Fruit fly (Drosophila melanogaster): Measurements from ENCODE around the gene hh.

hh gene

DNA sequence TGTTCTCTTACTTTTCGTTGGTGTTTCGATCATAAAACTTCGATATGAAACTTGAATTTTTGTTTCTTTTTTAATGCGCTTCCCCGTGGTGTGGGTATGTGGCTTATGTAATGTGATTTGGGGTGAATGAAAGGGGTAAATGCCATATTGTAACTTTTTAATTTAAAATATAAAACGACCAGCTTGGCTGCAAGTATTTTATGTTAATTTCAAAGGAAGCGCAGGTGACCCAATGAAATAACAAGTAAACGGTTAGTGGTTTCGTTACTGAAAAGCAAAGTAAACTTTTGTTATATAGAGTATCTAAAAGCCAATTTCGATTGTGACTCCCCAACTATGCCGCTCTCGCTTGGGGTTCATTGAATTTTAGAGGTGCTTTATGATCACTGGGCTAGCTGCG lies 2.9 kb upstream of the hh start:
- TF ChIP-seq ey (GFP tag; optimal IDR thresholded peaks at IDR 0.05) (peak; percentile 13), OdsH (GFP tag; optimal IDR thresholded peaks at IDR 0.05) (peak; percentile 15), sv (GFP tag; optimal IDR thresholded peaks at IDR 0.05) (no peak), Hr78 (GFP tag; optimal IDR thresholded peaks at IDR 0.05) (no peak), lola (GFP tag; optimal IDR thresholded peaks at IDR 0.05) (no peak), Mio (GFP tag; optimal IDR thresholded peaks at IDR 0.05) (no peak), h (GFP tag; optimal IDR thresholded peaks at IDR 0.05) (peak; percentile 48), rgr (GFP tag; optimal IDR thresholded peaks at IDR 0.05) (peak; percentile 34), brk (GFP tag; optimal IDR thresholded peaks at IDR 0.05) (no peak), Vsx2 (GFP tag; optimal IDR thresholded peaks at IDR 0.05; ENCODE audit: partially characterized antibody) (no peak), fru (GFP tag; optimal IDR thresholded peaks at IDR 0.05) (peak; percentile 35), Abd-B (GFP tag; optimal IDR thresholded peaks at IDR 0.05) (no peak), psq (GFP tag; optimal IDR thresholded peaks at IDR 0.05) (peak; percentile 26), woc (GFP tag; optimal IDR thresholded peaks at IDR 0.05) (peak; percentile 30), Sp1 (GFP tag; optimal IDR thresholded peaks at IDR 0.05) (peak; percentile 14), foxo (GFP tag; optimal IDR thresholded peaks at IDR 0.05) (no peak), HLH106 (tag; optimal IDR thresholded peaks at IDR 0.05) (peak; percentile 37), N (GFP tag; optimal IDR thresholded peaks at IDR 0.05) (no peak)

DNA sequence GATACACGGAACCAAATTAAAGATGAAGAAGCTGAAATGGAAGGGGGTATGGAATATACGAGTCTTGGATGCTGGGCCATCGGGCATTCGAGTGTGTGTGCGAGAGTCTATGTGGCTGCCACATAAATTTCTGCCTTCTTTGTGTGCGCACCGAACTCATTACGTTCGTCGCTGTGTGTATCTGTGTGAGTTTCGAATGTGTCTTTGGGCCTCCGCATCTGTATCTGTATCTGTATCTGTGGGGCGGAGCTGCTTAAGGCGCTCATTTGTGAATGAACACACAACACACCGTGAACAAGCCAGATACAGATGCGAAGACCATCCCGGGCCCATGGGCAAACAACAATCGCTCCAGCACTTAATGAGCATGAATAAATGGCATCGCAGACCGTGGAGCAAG lies 1.7 kb upstream of the hh start:
- TF ChIP-seq Vsx2 (GFP tag; optimal IDR thresholded peaks at IDR 0.05; ENCODE audit: partially characterized antibody) (no peak), lola (GFP tag; optimal IDR thresholded peaks at IDR 0.05) (no peak), dsf (GFP tag; optimal IDR thresholded peaks at IDR 0.05; ENCODE audit: borderline replicate concordance) (no peak), N (GFP tag; optimal IDR thresholded peaks at IDR 0.05) (no peak), woc (GFP tag; optimal IDR thresholded peaks at IDR 0.05) (no peak), h (GFP tag; optimal IDR thresholded peaks at IDR 0.05) (no peak), Dfd (GFP tag; optimal IDR thresholded peaks at IDR 0.05) (no peak), jim (GFP tag; optimal IDR thresholded peaks at IDR 0.05) (no peak), dl (GFP tag; optimal IDR thresholded peaks at IDR 0.05; ENCODE audit: insufficient read depth in 1 of 2, partially characterized antibody in 2 of 2) (no peak), Hr78 (GFP tag; optimal IDR thresholded peaks at IDR 0.05) (no peak), Dif (GFP tag; optimal IDR thresholded peaks at IDR 0.05; ENCODE audit: partially characterized antibody) (no peak), Hr83 (GFP tag; optimal IDR thresholded peaks at IDR 0.05; ENCODE audit: poor library complexity, severe bottlenecking) (no peak), Rel (GFP tag; optimal IDR thresholded peaks at IDR 0.05) (no peak), Rel (tag; optimal IDR thresholded peaks at IDR 0.05) (no peak), sage (GFP tag; optimal IDR thresholded peaks at IDR 0.05) (no peak)

DNA sequence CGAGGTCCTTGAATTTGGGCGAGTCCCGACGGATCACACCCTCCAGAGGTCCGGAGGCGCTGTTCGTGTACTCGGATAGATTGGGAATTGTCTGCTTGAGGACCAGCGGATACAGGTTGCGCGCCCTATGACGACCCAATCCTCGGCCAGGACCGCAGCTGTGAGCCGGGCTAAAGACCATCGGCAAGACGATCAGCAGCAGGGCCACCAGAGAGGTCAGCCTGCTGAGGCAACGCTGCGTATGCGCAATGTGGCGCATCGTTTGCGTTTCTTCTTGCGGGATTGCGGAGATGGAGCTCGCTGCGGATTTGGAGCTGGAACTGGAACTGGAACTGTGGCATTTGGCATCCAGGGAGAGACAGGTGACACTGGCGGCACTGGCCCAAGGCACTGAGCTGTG lies 593 bp downstream of the hh start:
- TF ChIP-seq pan (optimal IDR thresholded peaks at IDR 0.05), result no peak
- TF ChIP-seq N (GFP tag; optimal IDR thresholded peaks at IDR 0.05), result no peak
- TF ChIP-seq GATAd (GFP tag; optimal IDR thresholded peaks at IDR 0.05), result no peak
- no peak for TF ChIP-seq Jra (GFP tag; optimal IDR thresholded peaks at IDR 0.05)

DNA sequence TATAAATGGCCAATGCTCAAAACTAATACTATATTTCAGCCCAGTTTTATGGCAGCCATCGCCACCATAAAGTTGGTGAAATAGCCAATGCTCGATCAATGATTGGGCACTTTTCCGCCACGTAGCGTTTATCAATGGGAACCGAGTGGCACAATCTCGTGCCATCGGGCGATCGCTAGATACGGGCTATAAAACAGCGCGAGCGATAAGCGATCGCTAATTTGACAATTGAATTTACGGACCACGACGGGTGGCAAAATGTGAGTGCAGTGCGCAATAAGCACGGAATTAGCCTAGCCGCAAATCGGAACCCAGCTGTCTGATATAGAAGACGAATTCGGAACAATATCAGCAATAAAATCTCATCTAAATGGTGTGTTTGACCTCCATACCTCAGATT lies 1.4 kb downstream of the hh start:
- TF ChIP-seq tai (GFP tag; optimal IDR thresholded peaks at IDR 0.05) (no peak), foxo (GFP tag; optimal IDR thresholded peaks at IDR 0.05) (no peak), dmrt93B (GFP tag; optimal IDR thresholded peaks at IDR 0.05) (no peak), usp (GFP tag; optimal IDR thresholded peaks at IDR 0.05) (no peak), HLH106 (tag; optimal IDR thresholded peaks at IDR 0.05) (no peak), Jra (GFP tag; optimal IDR thresholded peaks at IDR 0.05) (no peak), pan (optimal IDR thresholded peaks at IDR 0.05) (no peak), rgr (GFP tag; optimal IDR thresholded peaks at IDR 0.05) (no peak), CG9705 (GFP tag; optimal IDR thresholded peaks at IDR 0.05) (no peak), Myc (optimal IDR thresholded peaks at IDR 0.05) (no peak), Hr78 (GFP tag; optimal IDR thresholded peaks at IDR 0.05) (no peak), psq (GFP tag; optimal IDR thresholded peaks at IDR 0.05) (no peak), Hnf4 (GFP tag; optimal IDR thresholded peaks at IDR 0.05) (no peak), dsf (GFP tag; optimal IDR thresholded peaks at IDR 0.05; ENCODE audit: borderline replicate concordance) (no peak), Sp1 (GFP tag; optimal IDR thresholded peaks at IDR 0.05) (no peak), br (GFP tag; optimal IDR thresholded peaks at IDR 0.05) (peak; percentile 43), h (GFP tag; optimal IDR thresholded peaks at IDR 0.05) (peak; percentile 49), Vsx2 (GFP tag; optimal IDR thresholded peaks at IDR 0.05; ENCODE audit: partially characterized antibody) (peak; percentile 37)

All from whole organism, wandering third instar larva.